Fruit fly (Drosophila melanogaster) S2 (cell line): ENCODE data around the gene eIF4H1.

ENCODE experiments used
- CG8478 ChIP-seq: fragments of >200 bp; optimal IDR thresholded peaks from 2 replicates; lab custom pipeline; 2018
- CTCF ChIP-seq, 2 experiments: fragments of >200 bp; optimal IDR thresholded peaks; 2 replicates each; lab custom pipeline; 2018

DNA sequence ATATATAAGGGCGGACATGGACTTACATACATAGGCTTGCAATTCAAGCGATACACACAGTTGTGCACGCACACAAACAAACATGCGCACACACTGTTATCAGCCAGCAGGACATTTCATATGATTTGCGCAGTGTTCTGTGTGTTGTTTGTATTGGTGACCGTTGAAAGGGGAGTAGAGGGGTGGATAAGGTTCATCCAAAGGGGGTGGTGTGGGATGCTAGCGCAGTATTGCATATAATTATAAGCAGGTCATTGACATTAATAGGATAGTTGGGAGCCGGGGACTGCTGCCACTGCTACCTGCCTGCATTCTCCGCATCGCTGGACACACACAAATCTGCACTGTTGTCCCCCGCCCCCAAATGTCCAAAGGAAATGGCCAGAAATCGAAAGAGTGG lies 20.0 kb upstream of the eIF4H1 start:
- no peak for TF ChIP-seq CTCF (optimal IDR thresholded peaks at IDR 0.05; lab: Kevin White, UChicago)
- TF ChIP-seq CG8478 (lab: Kevin White, UChicago): no peak
